Worm (Caenorhabditis elegans) whole organism, early embryonic: ENCODE results near the gene Y41E3.6.

Experiments used
- ama-1 ChIP-seq: fragments of 150-350 bp; optimal IDR thresholded peaks from 2 replicates; lab custom pipeline; 2014
- ceh-36 ChIP-seq: sonication (generic microtip); optimal IDR thresholded peaks from 2 replicates; lab custom pipeline; 2016; ENCODE audit warnings: missing genetic modification characterization, inconsistent platforms, missing compliant biosample characterization
- ets-7 ChIP-seq: sonication (generic microtip); optimal IDR thresholded peaks from 2 replicates; lab custom pipeline; 2016; ENCODE audit warnings: missing genotype, missing genetic modification characterization, missing compliant biosample characterization
- hmbx-1 ChIP-seq: sonication (generic microtip); optimal IDR thresholded peaks from 2 replicates; lab custom pipeline; 2016; ENCODE audit warnings: mild to moderate bottlenecking, missing genetic modification characterization, missing compliant biosample characterization
- hmg-4 ChIP-seq: fragments of 200-800 bp; sonication (Bioruptor generic); optimal IDR thresholded peaks from 2 replicates; lab custom pipeline; 2018; ENCODE audit warnings: mild to moderate bottlenecking, missing genetic modification characterization, missing compliant biosample characterization
- scrt-1 ChIP-seq: fragments of 200-800 bp; sonication (Bioruptor generic); IDR thresholded peaks from 2 replicates; pipeline ENCODE4 v1.3.6; 2022; ENCODE audit warnings: missing genetic modification characterization, missing compliant biosample characterization
- tbx-11 ChIP-seq: fragments of 200-800 bp; sonication (Bioruptor generic); IDR thresholded peaks from 2 replicates; pipeline ENCODE4 v1.3.6; 2022; ENCODE audit warnings: missing genetic modification characterization, missing compliant biosample characterization

DNA sequence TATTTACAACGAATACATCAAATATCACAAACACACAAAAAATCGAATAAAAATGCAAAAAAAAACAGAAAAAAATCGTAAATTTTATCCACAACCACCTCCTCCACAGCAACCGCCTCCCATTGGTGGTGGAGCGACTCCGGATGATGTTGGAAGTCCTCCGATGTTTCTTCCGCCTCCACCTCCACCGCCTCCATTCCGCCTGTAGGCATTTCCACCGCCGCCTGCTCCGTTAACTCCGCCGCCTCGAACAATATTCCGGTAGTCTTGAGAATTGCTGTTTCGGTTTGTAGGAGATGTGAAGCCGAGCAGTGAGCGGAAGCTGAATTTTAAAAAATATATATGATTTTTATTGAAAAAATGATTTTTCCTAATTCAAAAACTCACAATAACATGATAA, 21.8 kb downstream of the Y41E3.6 start:
- TF ChIP-seq ceh-36 (tag; lab: Kevin White, UChicago): no peak
- no peak for TF ChIP-seq ama-1
- TF ChIP-seq tbx-11 (GFP tag; lab: Robert Waterston, UW): no peak
- no peak for TF ChIP-seq scrt-1 (GFP tag; lab: Robert Waterston, UW)
- TF ChIP-seq hmg-4 (GFP tag; lab: Kevin White, UChicago): no peak
- no peak for TF ChIP-seq ets-7 (tag; lab: Kevin White, UChicago)
- TF ChIP-seq hmbx-1 (tag; lab: Kevin White, UChicago): no peak
